Fruit fly (Drosophila melanogaster): ENCODE data around the gene CG2964.

- no peak for TF ChIP-seq insv (optimal IDR thresholded peaks at IDR 0.05)
- no peak for TF ChIP-seq Sin3A (optimal IDR thresholded peaks at IDR 0.05)
- TF ChIP-seq ttk (optimal IDR thresholded peaks at IDR 0.05): no peak
Observed at dm6 chr2L:2855773-2856615, 43.8 kb downstream of the CG2964 start, which contains the start of the genes CG3104 and RpS21.
